Worm (Caenorhabditis elegans): ENCODE measurements around the gene ule-4.
"Not testable (repeated sequence)": the region's sequence is repeated elsewhere in the genome, so short reads cannot be mapped to it uniquely, and the experiment has no call there.

Gene ule-4

DNA sequence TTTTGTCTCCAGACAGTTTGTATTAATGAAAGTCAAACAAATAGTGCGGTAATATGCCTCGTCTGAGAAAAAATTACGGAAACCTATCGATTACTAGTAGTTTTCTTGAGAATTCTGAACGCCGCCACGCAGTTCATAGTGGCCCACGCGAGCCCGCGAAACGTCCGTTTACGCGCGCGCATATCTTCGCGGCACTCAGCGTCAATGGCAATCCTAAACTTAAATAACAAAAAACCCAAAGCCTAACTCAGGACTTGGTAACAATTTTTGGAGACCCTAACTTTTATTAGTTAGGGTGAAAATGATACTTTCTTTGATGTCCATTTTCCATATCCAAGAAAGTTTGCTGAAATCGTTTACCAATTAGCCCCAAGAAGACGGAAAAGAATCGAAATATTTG lies 46.0 kb downstream of the ule-4 start:
- TF ChIP-seq sox-4 (tag; optimal IDR thresholded peaks at IDR 0.05) = no peak
- TF ChIP-seq fkh-10 (GFP tag; optimal IDR thresholded peaks at IDR 0.05) = no peak
- TF ChIP-seq mef-2 (tag; optimal IDR thresholded peaks at IDR 0.05) = no peak
- no peak for TF ChIP-seq nhr-84 (tag; optimal IDR thresholded peaks at IDR 0.05)
- TF ChIP-seq lin-15B (tag; optimal IDR thresholded peaks at IDR 0.05) = no peak
- no peak for TF ChIP-seq nhr-11 (tag; optimal IDR thresholded peaks at IDR 0.05)
- no peak for TF ChIP-seq ama-1 (optimal IDR thresholded peaks at IDR 0.05)
- TF ChIP-seq hlh-4 (tag; optimal IDR thresholded peaks at IDR 0.05) = no peak
- TF ChIP-seq ces-1 (GFP tag; optimal IDR thresholded peaks at IDR 0.05) = no peak
- no peak for TF ChIP-seq C34B4.2 (tag; optimal IDR thresholded peaks at IDR 0.05)

DNA sequence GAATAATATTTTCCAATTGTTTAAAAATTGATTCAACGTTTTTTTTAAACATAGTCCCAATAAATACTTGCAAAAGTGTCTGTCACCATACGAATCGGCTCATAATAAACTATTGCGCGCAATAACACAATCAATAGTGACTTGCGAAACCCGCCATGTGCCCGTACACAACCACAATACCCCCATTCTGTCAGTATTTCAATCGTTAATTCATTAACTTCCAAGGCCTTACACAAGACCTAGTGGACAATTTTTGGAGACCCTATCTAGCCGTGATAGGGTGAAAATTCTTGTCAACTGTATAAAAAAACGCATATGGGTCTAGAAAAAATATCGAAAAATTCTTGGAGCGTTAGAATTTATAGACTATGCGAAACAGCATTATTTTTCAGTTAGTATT lies 46.8 kb downstream of the ule-4 start:
- TF ChIP-seq snpc-4 (tag; optimal IDR thresholded peaks at IDR 0.05) = peak; percentile 81
- TF ChIP-seq swsn-7 (tag; optimal IDR thresholded peaks at IDR 0.05) = no peak

DNA sequence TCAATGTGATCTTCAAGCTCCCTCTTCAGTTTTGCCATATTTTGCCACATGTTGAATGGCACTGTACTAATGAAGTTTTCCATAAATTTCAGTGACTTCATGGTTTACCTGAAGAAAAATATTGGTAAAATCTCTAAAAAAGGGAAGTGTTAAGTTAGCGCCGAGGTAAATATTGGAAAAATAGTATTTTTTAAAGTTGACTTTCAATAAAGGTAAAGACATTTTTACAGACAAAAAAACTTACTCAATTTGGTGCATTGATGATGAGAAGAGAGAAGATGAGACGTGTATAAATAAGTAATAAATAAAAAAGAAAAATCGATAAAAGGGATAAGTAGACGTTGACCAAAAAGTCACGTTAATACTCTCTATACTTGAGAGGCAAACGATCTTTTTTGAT lies 49.6 kb downstream of the ule-4 start, which contains the start of gene Y45F10B.9:
TSS of gene Y45F10B.9 (minus strand) at position 101 of the 400 bp plus-strand sequence.
- not testable (repeated sequence) for TF ChIP-seq isw-1 (GFP tag; IDR thresholded peaks at IDR 0.05); nhr-28 (tag; optimal IDR thresholded peaks at IDR 0.05); alr-1 (tag; optimal IDR thresholded peaks at IDR 0.05; ENCODE audit: borderline replicate concordance)
